Worm (Caenorhabditis elegans) whole organism, early embryonic: ENCODE measurements around the gene mfn-1.

ENCODE experiments used
- B0310.2 ChIP-seq: sonication (generic microtip); optimal IDR thresholded peaks from 2 replicates; lab custom pipeline; 2016; ENCODE audit warnings: mild to moderate bottlenecking, missing genetic modification characterization, missing compliant biosample characterization
- F13C5.2 ChIP-seq: sonication (generic microtip); optimal IDR thresholded peaks from 2 replicates; lab custom pipeline; 2017; ENCODE audit warnings: mild to moderate bottlenecking, missing genetic modification characterization, inconsistent platforms, missing compliant biosample characterization
- aly-1 ChIP-seq: sonication (generic microtip); optimal IDR thresholded peaks from 2 replicates; lab custom pipeline; 2016; ENCODE audit warnings: missing genetic modification characterization, missing compliant biosample characterization
- ama-1 ChIP-seq: fragments of 150-350 bp; optimal IDR thresholded peaks from 2 replicates; lab custom pipeline; 2014
- ceh-13 ChIP-seq: fragments of 200-800 bp; sonication (Bioruptor generic); optimal IDR thresholded peaks from 2 replicates; lab custom pipeline; 2018; ENCODE audit warnings: mild to moderate bottlenecking, missing genetic modification characterization, missing compliant biosample characterization
- ceh-36 ChIP-seq: sonication (generic microtip); optimal IDR thresholded peaks from 2 replicates; lab custom pipeline; 2016; ENCODE audit warnings: missing genetic modification characterization, inconsistent platforms, missing compliant biosample characterization
- ets-7 ChIP-seq: sonication (generic microtip); optimal IDR thresholded peaks from 2 replicates; lab custom pipeline; 2016; ENCODE audit warnings: missing genotype, missing genetic modification characterization, missing compliant biosample characterization
- flt-1 ChIP-seq: fragments of 200-800 bp; sonication (Bioruptor generic); IDR thresholded peaks from 2 replicates; pipeline ENCODE4 v1.3.6; 2022; ENCODE audit warnings: missing genetic modification characterization, missing compliant biosample characterization
- hmbx-1 ChIP-seq: sonication (generic microtip); optimal IDR thresholded peaks from 2 replicates; lab custom pipeline; 2016; ENCODE audit warnings: mild to moderate bottlenecking, missing genetic modification characterization, missing compliant biosample characterization
- hmg-4 ChIP-seq: fragments of 200-800 bp; sonication (Bioruptor generic); optimal IDR thresholded peaks from 2 replicates; lab custom pipeline; 2018; ENCODE audit warnings: mild to moderate bottlenecking, missing genetic modification characterization, missing compliant biosample characterization
- hnd-1 ChIP-seq: sonication (generic microtip); optimal IDR thresholded peaks from 2 replicates; lab custom pipeline; 2016; ENCODE audit warnings: missing genetic modification characterization, missing compliant biosample characterization
- pes-1 ChIP-seq: fragments of 200-800 bp; sonication (Bioruptor generic); IDR thresholded peaks from 2 replicates; pipeline ENCODE4 v1.3.6; 2022; ENCODE audit warnings: missing genetic modification reagents, missing genetic modification characterization, missing compliant biosample characterization
- tbx-37 ChIP-seq: fragments of 200-800 bp; sonication (Bioruptor generic); conservative IDR thresholded peaks from 2 replicates; pipeline ENCODE4 v1.3.6; 2022; ENCODE audit warnings: missing genetic modification reagents, missing genetic modification characterization, missing compliant biosample characterization

ce11 chrII:11453639-11454038, 18.2 kb downstream of the mfn-1 start:
- TF ChIP-seq hmbx-1 (tag; lab: Kevin White, UChicago): no peak
- TF ChIP-seq aly-1 (tag; lab: Kevin White, UChicago): no peak
- no peak for TF ChIP-seq ama-1 (lab: Kevin White, UChicago)
- TF ChIP-seq flt-1 (GFP tag; lab: Robert Waterston, UW): no peak
- no peak for TF ChIP-seq ceh-36 (tag; lab: Kevin White, UChicago)
- TF ChIP-seq F13C5.2 (tag; lab: Kevin White, UChicago): no peak
- TF ChIP-seq ceh-13 (GFP tag; lab: Kevin White, UChicago): no peak
- TF ChIP-seq hmg-4 (GFP tag; lab: Kevin White, UChicago): no peak
- TF ChIP-seq tbx-37 (GFP tag; lab: Robert Waterston, UW): no peak
- no peak for TF ChIP-seq B0310.2 (tag; lab: Kevin White, UChicago)
- no peak for TF ChIP-seq ets-7
- TF ChIP-seq pes-1 (GFP tag; lab: Robert Waterston, UW): no peak
- no peak for TF ChIP-seq hnd-1
